Worm (Caenorhabditis elegans) whole organism, early embryonic: Measurements from ENCODE around the gene mam-7.

Experiments used
- B0310.2 ChIP-seq: sonication (generic microtip); optimal IDR thresholded peaks from 2 replicates; lab custom pipeline; 2016; ENCODE audit warnings: mild to moderate bottlenecking, missing genetic modification characterization, missing compliant biosample characterization
- aly-1 ChIP-seq: sonication (generic microtip); optimal IDR thresholded peaks from 2 replicates; lab custom pipeline; 2016; ENCODE audit warnings: missing genetic modification characterization, missing compliant biosample characterization
- ama-1 ChIP-seq: fragments of 150-350 bp; optimal IDR thresholded peaks from 2 replicates; lab custom pipeline; 2014
- ceh-13 ChIP-seq: fragments of 200-800 bp; sonication (Bioruptor generic); optimal IDR thresholded peaks from 2 replicates; lab custom pipeline; 2018; ENCODE audit warnings: mild to moderate bottlenecking, missing genetic modification characterization, missing compliant biosample characterization
- ets-7 ChIP-seq: sonication (generic microtip); optimal IDR thresholded peaks from 2 replicates; lab custom pipeline; 2016; ENCODE audit warnings: missing genotype, missing genetic modification characterization, missing compliant biosample characterization
- flt-1 ChIP-seq: fragments of 200-800 bp; sonication (Bioruptor generic); IDR thresholded peaks from 2 replicates; pipeline ENCODE4 v1.3.6; 2022; ENCODE audit warnings: missing genetic modification characterization, missing compliant biosample characterization
- hmbx-1 ChIP-seq: sonication (generic microtip); optimal IDR thresholded peaks from 2 replicates; lab custom pipeline; 2016; ENCODE audit warnings: mild to moderate bottlenecking, missing genetic modification characterization, missing compliant biosample characterization
- pes-1 ChIP-seq: fragments of 200-800 bp; sonication (Bioruptor generic); IDR thresholded peaks from 2 replicates; pipeline ENCODE4 v1.3.6; 2022; ENCODE audit warnings: missing genetic modification reagents, missing genetic modification characterization, missing compliant biosample characterization
- tbx-11 ChIP-seq: fragments of 200-800 bp; sonication (Bioruptor generic); IDR thresholded peaks from 2 replicates; pipeline ENCODE4 v1.3.6; 2022; ENCODE audit warnings: missing genetic modification characterization, missing compliant biosample characterization
- tbx-37 ChIP-seq: fragments of 200-800 bp; sonication (Bioruptor generic); conservative IDR thresholded peaks from 2 replicates; pipeline ENCODE4 v1.3.6; 2022; ENCODE audit warnings: missing genetic modification reagents, missing genetic modification characterization, missing compliant biosample characterization
- tra-4 ChIP-seq: sonication (generic microtip); optimal IDR thresholded peaks from 2 replicates; lab custom pipeline; 2017; ENCODE audit warnings: missing genetic modification characterization, missing compliant biosample characterization

ce11 chrIII:9867352-9867751, 25.6 kb upstream of the mam-7 start:
- no peak for TF ChIP-seq ama-1
- no peak for TF ChIP-seq tbx-11
- no peak for TF ChIP-seq tbx-37 (GFP tag; lab: Robert Waterston, UW)
- no peak for TF ChIP-seq aly-1 (tag; lab: Kevin White, UChicago)
- no peak for TF ChIP-seq ceh-13
- no peak for TF ChIP-seq pes-1 (GFP tag; lab: Robert Waterston, UW)
- no peak for TF ChIP-seq B0310.2 (tag; lab: Kevin White, UChicago)
- TF ChIP-seq flt-1 (GFP tag; lab: Robert Waterston, UW): no peak
- TF ChIP-seq ets-7 (tag; lab: Kevin White, UChicago): no peak
- TF ChIP-seq hmbx-1 (tag; lab: Kevin White, UChicago): no peak
- TF ChIP-seq tra-4 (tag; lab: Kevin White, UChicago): no peak
